Worm (Caenorhabditis elegans) whole organism, L4 larva: ENCODE data around the gene ZK593.2.

Experiments
- ceh-32 ChIP-seq: sonication (generic microtip); optimal IDR thresholded peaks from 2 replicates; lab custom pipeline; 2016; ENCODE audit warnings: mild to moderate bottlenecking, missing genetic modification characterization, missing compliant biosample characterization; ENCODE audit not compliant: poor library complexity
- ceh-62 ChIP-seq: sonication (generic microtip); optimal IDR thresholded peaks from 2 replicates; lab custom pipeline; 2017; ENCODE audit warnings: missing biosample characterization, missing genetic modification characterization
- dve-1 ChIP-seq: sonication (generic microtip); optimal IDR thresholded peaks from 2 replicates; lab custom pipeline; 2017; ENCODE audit warnings: antibody characterized with exemption, mild to moderate bottlenecking, missing genetic modification characterization, missing compliant biosample characterization; ENCODE audit not compliant: insufficient read depth
- hif-1 ChIP-seq, 2 experiments: sonication (generic microtip); optimal IDR thresholded peaks; 2 replicates each; lab custom pipeline; 2016 to 2017; ENCODE audit warnings: missing compliant biosample characterization in 2 of 2, missing genetic modification characterization in 2 of 2, missing genetic modification reagents in 2 of 2, missing genotype in 2 of 2, mild to moderate bottlenecking in 1 of 2
- lim-7 ChIP-seq: fragments of 200-800 bp; sonication (Bioruptor generic); IDR thresholded peaks from 2 replicates; pipeline ENCODE4 v1.3.6; 2022; ENCODE audit warnings: missing genetic modification characterization, missing compliant biosample characterization
- lin-39 ChIP-seq: fragments of 150-350 bp; optimal IDR thresholded peaks from 2 replicates; lab custom pipeline; 2014; ENCODE audit warnings: missing biosample characterization, missing genetic modification reagents, missing genetic modification characterization
- mep-1 ChIP-seq: fragments of 150-350 bp; sonication (generic microtip); optimal IDR thresholded peaks from 3 replicates; lab custom pipeline; 2014; ENCODE audit warnings: missing biosample characterization, missing genetic modification characterization
- nhr-237 ChIP-seq: sonication (generic microtip); optimal IDR thresholded peaks from 2 replicates; lab custom pipeline; 2017; ENCODE audit warnings: missing biosample characterization, missing genetic modification characterization
- nhr-25 ChIP-seq: sonication (generic microtip); optimal IDR thresholded peaks from 2 replicates; lab custom pipeline; 2017; ENCODE audit warnings: missing genetic modification characterization, mild to moderate bottlenecking, missing compliant biosample characterization, antibody characterized with exemption, moderate library complexity, borderline replicate concordance; ENCODE audit not compliant: insufficient read depth
- nhr-41 ChIP-seq: fragments of 200-800 bp; sonication (Bioruptor generic); IDR thresholded peaks from 2 replicates; pipeline ENCODE4 v1.3.6; 2022; ENCODE audit warnings: missing genetic modification reagents, missing genetic modification characterization, missing compliant biosample characterization
- nhr-6 ChIP-seq: fragments of 150-350 bp; optimal IDR thresholded peaks from 2 replicates; lab custom pipeline; 2014; ENCODE audit warnings: missing biosample characterization, missing genetic modification characterization
- zfp-3 ChIP-seq: fragments of 200-800 bp; sonication (Bioruptor generic); conservative IDR thresholded peaks from 2 replicates; pipeline ENCODE4 v1.3.6; 2022; ENCODE audit warnings: missing genetic modification reagents, missing genetic modification characterization, missing compliant biosample characterization
- ztf-7 ChIP-seq: fragments of 150-350 bp; optimal IDR thresholded peaks from 2 replicates; lab custom pipeline; 2014; ENCODE audit warnings: missing biosample characterization, missing genetic modification characterization

DNA sequence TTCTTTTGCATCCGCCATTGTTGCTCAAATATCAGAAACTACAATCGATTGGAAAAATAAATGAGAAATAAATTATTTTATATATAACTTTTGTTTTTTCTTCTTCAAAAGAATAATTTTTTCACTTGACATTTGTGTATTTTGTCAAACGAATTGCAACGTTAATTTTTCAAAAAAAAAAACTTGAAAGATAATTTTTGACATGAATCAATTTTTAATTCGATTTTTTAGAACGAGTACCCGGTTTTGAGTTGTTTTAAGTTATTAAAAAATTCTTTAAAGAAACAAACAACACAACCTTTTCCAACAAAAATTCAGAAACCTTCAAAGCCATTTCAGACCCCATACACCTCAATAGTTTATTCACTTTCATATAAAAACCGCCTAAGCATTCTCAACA is 28.9 kb upstream of the ZK593.2 start, which contains the start of gene F13E9.5:
- no peak for TF ChIP-seq ztf-7 (tag; lab: Kevin White, UChicago)
- TF ChIP-seq nhr-41 (GFP tag; lab: Robert Waterston, UW): no peak
- TF ChIP-seq zfp-3 (GFP tag; lab: Robert Waterston, UW): no peak
- TF ChIP-seq ceh-32 (tag; lab: Kevin White, UChicago): no peak
- TF ChIP-seq ceh-62 (tag; lab: Kevin White, UChicago): no peak
- no peak for TF ChIP-seq mep-1
- TF ChIP-seq dve-1 (tag; lab: Kevin White, UChicago): no peak
- TF ChIP-seq nhr-25: no peak
- no peak for TF ChIP-seq nhr-237 (tag; lab: Kevin White, UChicago)
- no peak for TF ChIP-seq lim-7 (GFP tag; lab: Robert Waterston, UW)
- TF ChIP-seq lin-39 (tag; lab: Kevin White, UChicago): no peak
- TF ChIP-seq nhr-6 (tag; lab: Kevin White, UChicago): no peak
- no peak for TF ChIP-seq hif-1 (tag; optimal IDR thresholded peaks at IDR 0.05; lab: Kevin White, UChicago)
